Fruit fly (Drosophila melanogaster): ENCODE measurements around the gene CG6933.

dm6 chr3L:20265514-20265913 lies 45.3 kb upstream of the CG6933 start, which contains the start of gene CG32228:
- TF ChIP-seq gl (tag; optimal IDR thresholded peaks at IDR 0.05) (no peak), fd96Ca (GFP tag; IDR thresholded peaks at IDR 0.05) (no peak), rn (GFP tag; IDR thresholded peaks at IDR 0.05) (no peak), CG8301 (tag; optimal IDR thresholded peaks at IDR 0.05) (no peak), CG14655 (GFP tag; optimal IDR thresholded peaks at IDR 0.05) (no peak), CG15710 (tag; optimal IDR thresholded peaks at IDR 0.05) (no peak), EcR (GFP tag; optimal IDR thresholded peaks at IDR 0.05) (no peak), Snoo (tag; optimal IDR thresholded peaks at IDR 0.05) (no peak), CG12605 (GFP tag; IDR thresholded peaks at IDR 0.05) (no peak), CG10348 (GFP tag; IDR thresholded peaks at IDR 0.05) (no peak), CG32121 (GFP tag; IDR thresholded peaks at IDR 0.05) (no peak), CG4496 (GFP tag; IDR thresholded peaks at IDR 0.05) (no peak), Ets98B (GFP tag; IDR thresholded peaks at IDR 0.05) (no peak)

All from whole organism, pupa.